Worm (Caenorhabditis elegans) whole organism, L4/young adult: ENCODE data around the gene trpp-11.

ENCODE experiments used
- dao-5 ChIP-seq: sonication (generic microtip); optimal IDR thresholded peaks from 2 replicates; lab custom pipeline; 2016; ENCODE audit warnings: missing genotype, missing genetic modification characterization, moderate library complexity, missing compliant biosample characterization
- him-1 ChIP-seq: sonication (generic microtip); optimal IDR thresholded peaks from 2 replicates; lab custom pipeline; 2016; ENCODE audit warnings: missing genotype, missing genetic modification reagents, missing genetic modification characterization, missing compliant biosample characterization

- TF ChIP-seq him-1 (no peak), dao-5 (tag; lab: Kevin White, UChicago) (no peak)
These were observed 22.3 kb upstream of the trpp-11 start for ce11 chrIII:772675-773074.
